Fruit fly (Drosophila melanogaster): ENCODE measurements around the gene Madm.

The Madm gene

dm6 chr3R:5742278-5743196 lies at the start of gene Madm, which contains the start of gene Sym (continued):
- peak; percentile 21 for TF ChIP-seq gcm (GFP tag; optimal IDR thresholded peaks at IDR 0.05)
- peak; percentile 82 for TF ChIP-seq row (GFP tag; IDR thresholded peaks at IDR 0.05)
- TF ChIP-seq gsb (GFP tag; IDR thresholded peaks at IDR 0.05): no peak
- peak; percentile 69; the same call in 2 of the 3 replicates for TF ChIP-seq CG7963 (GFP tag; IDR thresholded peaks at IDR 0.05; ENCODE audit: partially characterized antibody)
- TF ChIP-seq esg (GFP tag; conservative IDR thresholded peaks at IDR 0.05): peak; percentile 20; the same call in 1 of the 2 replicates
- TF ChIP-seq salm (tag; optimal IDR thresholded peaks at IDR 0.05): no peak
- TF ChIP-seq CG34422 (GFP tag; IDR thresholded peaks at IDR 0.05): 0 out of 3 replicates have a peak, but pooled peaks have one; percentile 41
- TF ChIP-seq pzg (GFP tag; optimal IDR thresholded peaks at IDR 0.05): peak; percentile 66
- no peak; the same call in 2 of the 3 replicates for TF ChIP-seq mld (GFP tag; IDR thresholded peaks at IDR 0.05; ENCODE audit: partially characterized antibody)
- no peak for TF ChIP-seq CG6854 (GFP tag; optimal IDR thresholded peaks at IDR 0.05)
- peak; percentile 23 for TF ChIP-seq crc (GFP tag; optimal IDR thresholded peaks at IDR 0.05)
- no peak for TF ChIP-seq CrebB (tag; optimal IDR thresholded peaks at IDR 0.05)
- peak; percentile 29 for TF ChIP-seq cato (GFP tag; optimal IDR thresholded peaks at IDR 0.05; ENCODE audit: borderline replicate concordance)
- TF ChIP-seq Ravus (GFP tag; IDR thresholded peaks at IDR 0.05): no peak
- TF ChIP-seq CoRest (tag; optimal IDR thresholded peaks at IDR 0.05): peak; percentile 56
- no peak for TF ChIP-seq sim (GFP tag; IDR thresholded peaks at IDR 0.05)
- no peak for TF ChIP-seq CkIIα-i1 (GFP tag; IDR thresholded peaks at IDR 0.05)
- TF ChIP-seq Ada2b (GFP tag; IDR thresholded peaks at IDR 0.05): no peak
- no peak for TF ChIP-seq CG17802 (tag; optimal IDR thresholded peaks at IDR 0.05)
- no peak for TF ChIP-seq CG3163 (GFP tag; optimal IDR thresholded peaks at IDR 0.05)
- no peak for TF ChIP-seq cad (GFP tag; optimal IDR thresholded peaks at IDR 0.05)
- peak; percentile 22 for TF ChIP-seq jumu (GFP tag; optimal IDR thresholded peaks at IDR 0.05)
- no peak for TF ChIP-seq ftz-f1 (GFP tag; optimal IDR thresholded peaks at IDR 0.05)
- no peak for TF ChIP-seq corto (GFP tag; optimal IDR thresholded peaks at IDR 0.05)
- no peak for TF ChIP-seq nau (GFP tag; optimal IDR thresholded peaks at IDR 0.05)
- TF ChIP-seq sr (GFP tag; IDR thresholded peaks at IDR 0.05): peak; percentile 98
- TF ChIP-seq CG17186 (GFP tag; optimal IDR thresholded peaks at IDR 0.05): peak; percentile 67
- no peak for TF ChIP-seq Gsc (GFP tag; IDR thresholded peaks at IDR 0.05)
- TF ChIP-seq CG6689 (GFP tag; IDR thresholded peaks at IDR 0.05): no peak
- no peak for TF ChIP-seq Optix (GFP tag; IDR thresholded peaks at IDR 0.05)
- TF ChIP-seq croc (GFP tag; conservative IDR thresholded peaks at IDR 0.05): no peak
- TF ChIP-seq bigmax (GFP tag; optimal IDR thresholded peaks at IDR 0.05): no peak
- TF ChIP-seq Deaf1 (tag; optimal IDR thresholded peaks at IDR 0.05): no peak
- TF ChIP-seq CG17328 (GFP tag; IDR thresholded peaks at IDR 0.05): no peak
- TF ChIP-seq CG16779 (GFP tag; IDR thresholded peaks at IDR 0.05): no peak
- TF ChIP-seq CG2129 (GFP tag; IDR thresholded peaks at IDR 0.05; ENCODE audit: partially characterized antibody): peak; percentile 69
- no peak for TF ChIP-seq CG15601 (tag; optimal IDR thresholded peaks at IDR 0.05)
- TF ChIP-seq CG15269 (tag; optimal IDR thresholded peaks at IDR 0.05): no peak
- no peak for TF ChIP-seq CG15696 (tag; optimal IDR thresholded peaks at IDR 0.05)
- peak; percentile 33 for TF ChIP-seq CG9817 (tag; optimal IDR thresholded peaks at IDR 0.05)
- peak; percentile 24; the same call in 1 of the 2 replicates for TF ChIP-seq lmd (GFP tag; IDR thresholded peaks at IDR 0.05)
- no peak for TF ChIP-seq unpg (GFP tag; optimal IDR thresholded peaks at IDR 0.05)
- no peak for TF ChIP-seq CG12071 (GFP tag; optimal IDR thresholded peaks at IDR 0.05)
- TF ChIP-seq CG14050 (GFP tag; IDR thresholded peaks at IDR 0.05): no peak
- peak; percentile 7 for TF ChIP-seq CG7556 (GFP tag; optimal IDR thresholded peaks at IDR 0.05)
- TF ChIP-seq gcm2 (GFP tag; optimal IDR thresholded peaks at IDR 0.05): no peak
- TF ChIP-seq inv (GFP tag; IDR thresholded peaks at IDR 0.05; ENCODE audit: partially characterized antibody): peak; percentile 86
- no peak for TF ChIP-seq CG8089 (GFP tag; optimal IDR thresholded peaks at IDR 0.05)
- no peak for TF ChIP-seq trh (GFP tag; optimal IDR thresholded peaks at IDR 0.05)

Data from whole organism, embryonic.